Fruit fly (Drosophila melanogaster): ENCODE data around the gene Tango2.

DNA sequence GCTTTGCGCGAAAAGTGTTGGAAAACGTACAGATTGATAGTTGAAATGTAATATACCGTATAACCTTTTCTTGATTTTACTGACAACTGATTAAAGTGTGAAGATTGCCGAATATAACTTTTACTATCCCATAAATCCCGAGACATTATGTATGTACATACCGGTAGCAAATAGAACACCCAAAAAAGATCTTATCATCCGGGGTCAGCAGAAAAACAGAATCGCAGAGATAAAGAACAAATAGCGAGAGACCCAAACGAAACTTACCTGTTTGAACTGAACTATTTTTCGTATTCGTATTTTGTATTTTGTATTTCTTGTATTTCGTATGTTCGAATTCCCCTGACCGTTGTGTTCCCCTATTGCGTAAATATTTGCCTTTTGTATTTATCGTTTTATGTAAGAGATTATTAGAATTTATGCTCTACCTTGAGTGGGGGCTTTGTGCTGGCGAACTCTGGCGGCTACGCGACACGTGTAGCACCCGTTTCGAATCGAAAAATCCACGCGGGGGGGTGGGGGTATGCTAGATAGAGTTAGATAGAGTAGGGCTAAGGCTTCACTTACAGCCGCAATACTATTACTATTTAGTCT is 16.6 kb downstream of the Tango2 start:
- TF ChIP-seq Myc (optimal IDR thresholded peaks at IDR 0.05) (no peak), h (optimal IDR thresholded peaks at IDR 0.05) (no peak), Sin3A (optimal IDR thresholded peaks at IDR 0.05) (no peak), psq (optimal IDR thresholded peaks at IDR 0.05) (no peak)

Measured in Kc167 (cell line).